Worm (Caenorhabditis elegans): ENCODE data around the gene ckk-1.

ckk-1 gene

DNA sequence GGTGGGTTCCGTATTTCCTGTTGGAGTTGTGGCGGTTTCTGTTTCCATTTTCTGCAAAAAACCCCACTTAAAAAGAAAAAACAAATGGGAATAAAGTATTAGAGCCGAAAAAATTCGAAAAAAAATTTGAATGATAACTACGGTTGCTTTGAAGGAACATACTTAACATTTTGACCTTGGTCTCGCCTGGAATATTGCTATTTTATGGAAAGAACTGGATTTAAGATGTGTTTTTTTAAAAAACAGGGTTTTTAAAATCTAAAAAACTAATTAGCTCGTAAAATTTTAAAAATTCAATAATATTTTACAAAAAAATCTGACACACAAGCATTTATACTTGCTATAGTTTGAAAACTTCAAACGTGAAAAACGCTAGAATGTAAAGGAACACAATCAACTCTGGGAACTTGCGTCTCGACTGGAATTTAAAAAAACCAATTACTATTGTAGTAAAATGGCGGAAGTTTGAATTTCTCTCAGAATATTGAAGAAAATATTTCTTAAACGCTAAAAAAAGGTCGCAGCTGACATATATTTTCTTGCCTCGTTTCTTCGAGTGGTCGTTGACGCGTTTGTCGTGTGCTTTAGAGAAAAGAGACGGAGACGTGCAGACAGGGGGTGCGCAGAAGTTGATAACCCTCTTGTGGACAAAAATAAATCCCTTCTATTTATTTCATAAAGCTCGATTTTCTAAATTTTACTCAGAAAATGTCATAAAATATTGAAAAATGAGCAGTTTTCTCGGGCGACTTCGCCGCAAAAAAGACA is 62.9 kb downstream of the ckk-1 start, which contains the start of the genes lgg-3 and rgs-5 (continued):
- no peak for TF ChIP-seq snpc-3.4 (tag; optimal IDR thresholded peaks at IDR 0.05)
- no peak for TF ChIP-seq egrh-3 (GFP tag; IDR thresholded peaks at IDR 0.05)
- no peak for TF ChIP-seq repo-1 (tag; optimal IDR thresholded peaks at IDR 0.05)
- no peak for TF ChIP-seq nhr-179 (tag; optimal IDR thresholded peaks at IDR 0.05)
- TF ChIP-seq bed-2 (GFP tag; IDR thresholded peaks at IDR 0.05): no peak
- no peak for TF ChIP-seq B0019.2 (GFP tag; conservative IDR thresholded peaks at IDR 0.05)
- TF ChIP-seq Y56A3A.18 (GFP tag; IDR thresholded peaks at IDR 0.05): no peak
- TF ChIP-seq ztf-22 (GFP tag; optimal IDR thresholded peaks at IDR 0.05): no peak
- TF ChIP-seq lsl-1 (GFP tag; optimal IDR thresholded peaks at IDR 0.05): peak; percentile 96
- TF ChIP-seq F37B4.10 (GFP tag; IDR thresholded peaks at IDR 0.05): no peak
- TF ChIP-seq ekl-4 (GFP tag; IDR thresholded peaks at IDR 0.05): 0 out of 2 replicates have a peak, but pooled peaks have one; percentile 8
- TF ChIP-seq F23B12.7 (tag; optimal IDR thresholded peaks at IDR 0.05; ENCODE audit: insufficient read depth): no peak
- TF ChIP-seq Y53F4B.3 (GFP tag; IDR thresholded peaks at IDR 0.05): no peak
- TF ChIP-seq Y79H2A.3 (GFP tag; conservative IDR thresholded peaks at IDR 0.05): no peak
- no peak for TF ChIP-seq F55B11.4 (tag; optimal IDR thresholded peaks at IDR 0.05; ENCODE audit: borderline replicate concordance, insufficient read depth)
- no peak for TF ChIP-seq lag-1 (GFP tag; IDR thresholded peaks at IDR 0.05)
- TF ChIP-seq tlf-1 (GFP tag; optimal IDR thresholded peaks at IDR 0.05): peak; percentile 44
- peak; percentile 61 for TF ChIP-seq ceh-91 (GFP tag; IDR thresholded peaks at IDR 0.05)
- TF ChIP-seq ceh-58 (GFP tag; IDR thresholded peaks at IDR 0.05): no peak
- TF ChIP-seq gei-17 (GFP tag; optimal IDR thresholded peaks at IDR 0.05): no peak
- TF ChIP-seq egl-44 (GFP tag; IDR thresholded peaks at IDR 0.05): no peak
- TF ChIP-seq zim-3 (tag; optimal IDR thresholded peaks at IDR 0.05): no peak
- no peak for TF ChIP-seq nfya-2 (GFP tag; IDR thresholded peaks at IDR 0.05)
- TF ChIP-seq rec-8 (tag; optimal IDR thresholded peaks at IDR 0.05): no peak
- peak; percentile 13 for TF ChIP-seq athp-1 (tag; optimal IDR thresholded peaks at IDR 0.05)
- no peak for TF ChIP-seq rpc-1 (optimal IDR thresholded peaks at IDR 0.05)
- no peak for TF ChIP-seq rpc-1 (tag; optimal IDR thresholded peaks at IDR 0.05)
- TF ChIP-seq ZK185.1 (tag; optimal IDR thresholded peaks at IDR 0.05; ENCODE audit: poor library complexity, severe bottlenecking): no peak
- TF ChIP-seq unc-62 (GFP tag; optimal IDR thresholded peaks at IDR 0.05): no peak
- peak; percentile 72 for TF ChIP-seq ztf-18 (tag; optimal IDR thresholded peaks at IDR 0.05)
- TF ChIP-seq pbrm-1 (GFP tag; IDR thresholded peaks at IDR 0.05): no peak
- TF ChIP-seq bed-1 (GFP tag; IDR thresholded peaks at IDR 0.05): no peak
- TF ChIP-seq akir-1 (GFP tag; optimal IDR thresholded peaks at IDR 0.05): no peak
- TF ChIP-seq xnd-1 (tag; optimal IDR thresholded peaks at IDR 0.05): peak; percentile 91
- no peak for TF ChIP-seq lin-26 (GFP tag; IDR thresholded peaks at IDR 0.05)
- TF ChIP-seq hsf-1 (GFP tag; IDR thresholded peaks at IDR 0.05): peak; percentile 48; the same call in 1 of the 2 replicates
- no peak for TF ChIP-seq nfya-1 (tag; optimal IDR thresholded peaks at IDR 0.05; ENCODE audit: borderline replicate concordance, insufficient read depth)
- TF ChIP-seq die-1 (tag; optimal IDR thresholded peaks at IDR 0.05): no peak
- no peak for TF ChIP-seq ama-1 (optimal IDR thresholded peaks at IDR 0.05)
- no peak for TF ChIP-seq ama-1 (GFP tag; optimal IDR thresholded peaks at IDR 0.05)
- TF ChIP-seq Y95B8A.8 (GFP tag; IDR thresholded peaks at IDR 0.05): no peak
- TF ChIP-seq let-526 (GFP tag; IDR thresholded peaks at IDR 0.05): no peak
- peak; percentile 37 for TF ChIP-seq unc-130 (GFP tag; optimal IDR thresholded peaks at IDR 0.05)
- no peak for TF ChIP-seq Y67H2A.10 (GFP tag; conservative IDR thresholded peaks at IDR 0.05)
- TF ChIP-seq tbp1 (GFP tag; optimal IDR thresholded peaks at IDR 0.05): no peak
- TF ChIP-seq sptf-2 (GFP tag; optimal IDR thresholded peaks at IDR 0.05): no peak
- TF ChIP-seq lin-40 (tag; optimal IDR thresholded peaks at IDR 0.05): no peak
- no peak for TF ChIP-seq Y53G8AR.9 (GFP tag; conservative IDR thresholded peaks at IDR 0.05)
